Worm (Caenorhabditis elegans): ENCODE measurements around the gene F16B4.4.

DNA sequence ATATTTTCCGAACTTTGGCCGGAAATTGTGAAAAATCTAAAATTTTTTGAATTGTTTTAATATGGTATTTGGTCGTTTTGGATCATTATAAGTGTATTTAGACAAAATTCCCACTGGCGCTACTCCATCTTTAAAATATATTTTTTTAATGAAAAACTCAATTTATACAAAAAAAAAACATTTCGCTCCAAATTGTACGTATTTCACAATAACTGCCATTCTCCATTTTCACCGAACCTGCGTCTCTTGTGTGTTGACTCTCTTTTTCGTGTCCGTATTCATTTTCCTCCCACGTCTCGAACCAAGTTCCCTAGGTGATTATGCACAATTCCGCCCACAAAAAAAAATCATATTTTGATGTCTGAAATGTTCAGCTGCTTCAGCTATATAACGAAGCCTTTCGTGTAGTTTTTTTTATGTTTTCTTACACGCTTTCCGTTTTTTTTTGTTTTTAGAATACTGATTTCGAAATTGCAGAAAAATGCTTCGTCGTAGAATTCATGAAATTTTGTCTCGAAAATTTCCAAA, 6.8 kb downstream of the F16B4.4 start, which contains the start of gene F16B4.2:
- TF ChIP-seq unc-62 (GFP tag; optimal IDR thresholded peaks at IDR 0.05) (no peak), lir-3 (tag; optimal IDR thresholded peaks at IDR 0.05; ENCODE audit: poor library complexity) (no peak), lin-15B (tag; optimal IDR thresholded peaks at IDR 0.05) (no peak), pag-3 (tag; optimal IDR thresholded peaks at IDR 0.05; ENCODE audit: borderline replicate concordance, insufficient read depth) (no peak), hpl-2 (GFP tag; optimal IDR thresholded peaks at IDR 0.05) (no peak), elt-3 (tag; optimal IDR thresholded peaks at IDR 0.05) (no peak), ces-1 (GFP tag; optimal IDR thresholded peaks at IDR 0.05) (no peak), ama-1 (optimal IDR thresholded peaks at IDR 0.05) (no peak), elt-2 (tag; optimal IDR thresholded peaks at IDR 0.05) (no peak)

All from whole organism, L1 larva.